Fruit fly (Drosophila melanogaster): Measurements from ENCODE around the gene CG15531.
A peak's percentile ranks its signal among the peaks of the same experiment; 100 is the strongest.

The CG15531 gene

DNA sequence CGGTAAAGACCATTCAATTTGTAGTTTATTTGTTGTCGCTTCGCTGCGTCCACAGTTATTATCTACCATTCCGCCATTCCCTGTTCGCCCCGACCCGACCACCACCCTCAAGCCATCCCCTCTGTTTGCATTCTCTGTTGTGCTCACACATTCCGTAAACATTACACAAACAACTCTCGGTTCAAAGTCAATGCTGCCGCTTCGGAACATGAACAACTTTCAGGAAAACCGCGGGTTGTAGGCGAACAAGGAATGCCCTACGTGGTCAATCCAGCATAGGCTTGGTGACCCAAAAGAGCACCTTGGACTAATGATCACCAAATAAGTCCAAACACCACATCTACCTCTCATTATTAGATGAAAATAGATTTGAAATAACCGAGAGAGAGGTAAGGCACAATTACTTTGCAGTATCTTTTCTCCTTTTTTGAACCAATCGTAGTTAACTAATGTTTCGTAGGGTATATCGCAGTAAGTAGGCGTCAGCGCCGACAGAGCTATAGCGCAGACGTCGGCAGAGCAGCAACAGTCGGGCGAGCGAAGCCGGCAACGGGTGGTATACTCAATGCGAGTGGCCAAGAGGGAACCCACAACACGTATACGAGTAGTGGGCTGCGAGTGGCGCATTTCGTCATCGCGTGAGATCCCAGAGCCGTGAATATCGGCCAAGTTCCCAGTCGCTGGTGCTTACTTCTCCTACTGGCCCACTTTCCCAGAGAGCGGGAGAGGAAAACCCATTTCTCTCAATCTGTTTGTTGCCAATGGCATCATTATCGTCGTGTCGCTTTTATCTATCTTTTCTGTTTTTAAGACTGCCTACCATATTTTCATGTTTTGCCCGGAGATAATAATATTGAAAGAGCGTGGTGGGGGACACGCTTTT, 7.3 kb upstream of the CG15531 start (continued):
- TF ChIP-seq HmgZ (tag; optimal IDR thresholded peaks at IDR 0.05) (peak; percentile 94), Bgb (GFP tag; IDR thresholded peaks at IDR 0.05; ENCODE audit: partially characterized antibody) (no peak), CHES-1-like (GFP tag; optimal IDR thresholded peaks at IDR 0.05) (peak; percentile 96), trh (GFP tag; optimal IDR thresholded peaks at IDR 0.05) (peak; percentile 76), sob (GFP tag; IDR thresholded peaks at IDR 0.05) (peak; percentile 94), hkb (optimal IDR thresholded peaks at IDR 0.05) (no peak), hkb (GFP tag; IDR thresholded peaks at IDR 0.05) (peak; percentile 99), CG34422 (GFP tag; IDR thresholded peaks at IDR 0.05) (peak; percentile 94), Atf6 (GFP tag; IDR thresholded peaks at IDR 0.05) (peak; percentile 98), CG11723 (GFP tag; optimal IDR thresholded peaks at IDR 0.05) (peak; percentile 95), CG15601 (tag; optimal IDR thresholded peaks at IDR 0.05) (peak; percentile 87), mirr (GFP tag; optimal IDR thresholded peaks at IDR 0.05) (peak; percentile 89), CG9609 (GFP tag; optimal IDR thresholded peaks at IDR 0.05) (peak; percentile 95), maf-S (GFP tag; optimal IDR thresholded peaks at IDR 0.05) (peak; percentile 92), CG3163 (GFP tag; optimal IDR thresholded peaks at IDR 0.05) (peak; percentile 80), Bteb2 (GFP tag; optimal IDR thresholded peaks at IDR 0.05) (peak; percentile 90), zen2 (GFP tag; IDR thresholded peaks at IDR 0.05; ENCODE audit: partially characterized antibody) (no peak), gt (GFP tag; IDR thresholded peaks at IDR 0.05) (peak; percentile 78), CG7987 (GFP tag; optimal IDR thresholded peaks at IDR 0.05) (peak; percentile 88), CG3995 (GFP tag; optimal IDR thresholded peaks at IDR 0.05) (peak; percentile 78), zfh2 (GFP tag; optimal IDR thresholded peaks at IDR 0.05) (peak; percentile 96), CG12391 (tag; optimal IDR thresholded peaks at IDR 0.05) (peak; percentile 91), Mad (GFP tag; optimal IDR thresholded peaks at IDR 0.05) (peak; percentile 85), pzg (GFP tag; optimal IDR thresholded peaks at IDR 0.05) (peak; percentile 24), TFAM (GFP tag; optimal IDR thresholded peaks at IDR 0.05) (peak; percentile 87), bsh (GFP tag; optimal IDR thresholded peaks at IDR 0.05) (peak; percentile 22 to 89), Ravus (GFP tag; IDR thresholded peaks at IDR 0.05) (peak; percentile 92), CG17186 (GFP tag; optimal IDR thresholded peaks at IDR 0.05) (peak; percentile 89), CG12155 (GFP tag; optimal IDR thresholded peaks at IDR 0.05) (peak; percentile 89), knrl (GFP tag; IDR thresholded peaks at IDR 0.05; ENCODE audit: partially characterized antibody) (no peak), Ada2b (GFP tag; IDR thresholded peaks at IDR 0.05) (peak; percentile 97), pb (GFP tag; optimal IDR thresholded peaks at IDR 0.05) (peak; percentile 99), MBD-R2 (GFP tag; IDR thresholded peaks at IDR 0.05) (peak; percentile 91), cas (GFP tag; IDR thresholded peaks at IDR 0.05) (peak; percentile 70), Poxn (GFP tag; IDR thresholded peaks at IDR 0.05) (peak; percentile 74; the same call in 1 of the 2 replicates), CG1529 (GFP tag; optimal IDR thresholded peaks at IDR 0.05) (peak; percentile 74), CG6254 (GFP tag; optimal IDR thresholded peaks at IDR 0.05) (peak; percentile 95), Chrac-16 (GFP tag; optimal IDR thresholded peaks at IDR 0.05) (peak; percentile 89), D (optimal IDR thresholded peaks at IDR 0.05) (no peak), D (GFP tag; optimal IDR thresholded peaks at IDR 0.05) (peak; percentile 97), Dek (tag; optimal IDR thresholded peaks at IDR 0.05) (peak; percentile 91), ab (GFP tag; optimal IDR thresholded peaks at IDR 0.05) (peak; percentile 81), Dfd (GFP tag; optimal IDR thresholded peaks at IDR 0.05) (no peak), grn (GFP tag; optimal IDR thresholded peaks at IDR 0.05) (peak; percentile 78), CG15479 (GFP tag; optimal IDR thresholded peaks at IDR 0.05) (no peak), CG15011 (GFP tag; optimal IDR thresholded peaks at IDR 0.05) (peak; percentile 94), CG7372 (GFP tag; IDR thresholded peaks at IDR 0.05) (peak; percentile 92), CG14667 (GFP tag; IDR thresholded peaks at IDR 0.05) (peak; percentile 86), gsb-n (tag; optimal IDR thresholded peaks at IDR 0.05) (peak; percentile 76)

Measured in whole organism, embryonic.